Worm (Caenorhabditis elegans) whole organism, L2 larva: ENCODE measurements around the gene F40G9.8.

Experiments
- aly-2 ChIP-seq: fragments of 150-350 bp; optimal IDR thresholded peaks from 2 replicates; lab custom pipeline; 2014; ENCODE audit warnings: missing biosample characterization, missing genetic modification characterization
- egl-27 ChIP-seq: sonication (generic microtip); optimal IDR thresholded peaks from 3 replicates; lab custom pipeline; 2017; ENCODE audit warnings: missing biosample characterization, missing genetic modification reagents, missing genetic modification characterization
- fos-1 ChIP-seq: fragments of 150-350 bp; optimal IDR thresholded peaks from 2 replicates; lab custom pipeline; 2014; ENCODE audit warnings: missing biosample characterization, missing genetic modification characterization
- lin-13 ChIP-seq: fragments of 150-350 bp; optimal IDR thresholded peaks from 2 replicates; lab custom pipeline; 2014; ENCODE audit warnings: missing biosample characterization, missing genetic modification reagents, missing genetic modification characterization
- lin-39 ChIP-seq: fragments of 150-350 bp; optimal IDR thresholded peaks from 2 replicates; lab custom pipeline; 2014; ENCODE audit warnings: missing biosample characterization, missing genetic modification reagents, missing genetic modification characterization
- lsy-2 ChIP-seq, 2 experiments: fragments of 150-350 bp in 1 of 2; sonication (generic microtip) in 1 of 2; optimal IDR thresholded peaks; 2 replicates each; lab custom pipeline; 2014 to 2017; ENCODE audit warnings: missing biosample characterization in 2 of 2, missing genetic modification characterization in 2 of 2
- nhr-129 ChIP-seq: fragments of 150-350 bp; optimal IDR thresholded peaks from 2 replicates; lab custom pipeline; 2014; ENCODE audit warnings: missing biosample characterization, missing genetic modification characterization
- nhr-6 ChIP-seq: fragments of 150-350 bp; optimal IDR thresholded peaks from 2 replicates; lab custom pipeline; 2014; ENCODE audit warnings: missing biosample characterization, missing genetic modification characterization
- snpc-4 ChIP-seq: fragments of 150-350 bp; optimal IDR thresholded peaks from 2 replicates; lab custom pipeline; 2014; ENCODE audit warnings: missing biosample characterization, missing genetic modification characterization
- ztf-4 ChIP-seq: fragments of 150-350 bp; optimal IDR thresholded peaks from 2 replicates; lab custom pipeline; 2014; ENCODE audit warnings: missing biosample characterization, missing genetic modification characterization

DNA sequence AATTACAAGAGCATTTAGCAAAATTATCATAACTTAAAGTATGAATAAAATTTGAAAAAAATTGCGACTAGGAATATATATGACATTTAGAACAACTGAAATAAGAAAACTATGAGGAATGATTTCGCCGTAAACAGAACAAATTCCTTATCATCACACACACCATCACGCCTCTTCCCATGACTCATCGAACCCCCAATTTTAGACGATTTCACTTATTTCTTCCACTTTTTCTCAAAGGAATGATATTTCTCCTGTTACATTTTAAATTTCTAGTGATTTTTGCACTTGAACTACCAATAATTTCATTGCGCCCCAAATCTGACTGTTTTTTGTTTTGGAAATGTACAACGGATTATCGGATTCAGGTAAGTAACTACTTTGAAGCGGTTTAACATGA lies 8.0 kb downstream of the F40G9.8 start, which contains the start of the genes zig-13 and ver-1:
- TF ChIP-seq lin-39 (tag; lab: Kevin White, UChicago): no peak
- TF ChIP-seq aly-2: no peak
- no peak for TF ChIP-seq snpc-4
- TF ChIP-seq lin-13 (GFP tag; lab: Kevin White, UChicago): no peak
- no peak for TF ChIP-seq nhr-129 (tag; lab: Kevin White, UChicago)
- no peak for TF ChIP-seq lsy-2 (tag; optimal IDR thresholded peaks at IDR 0.05; lab: Kevin White, UChicago)
- no peak for TF ChIP-seq nhr-6 (tag; lab: Kevin White, UChicago)
- TF ChIP-seq ztf-4 (tag; lab: Kevin White, UChicago): no peak
- no peak for TF ChIP-seq fos-1 (tag; lab: Kevin White, UChicago)
- no peak for TF ChIP-seq egl-27 (tag; lab: Kevin White, UChicago)
